Worm (Caenorhabditis elegans): ENCODE measurements around the gene T19H5.7.

ce11 chrII:9518781-9519180 lies 38.9 kb upstream of the T19H5.7 start, which contains the start of the genes sfxn-1.1 and AH6.3:
- TF ChIP-seq aptf-2 (GFP tag; conservative IDR thresholded peaks at IDR 0.05) (no peak), lsy-27 (tag; optimal IDR thresholded peaks at IDR 0.05; ENCODE audit: borderline replicate concordance, insufficient read depth) (no peak), tbp1 (GFP tag; optimal IDR thresholded peaks at IDR 0.05) (no peak), rec-8 (tag; optimal IDR thresholded peaks at IDR 0.05) (no peak), ztf-25 (GFP tag; IDR thresholded peaks at IDR 0.05) (no peak), snpc-4 (GFP tag; optimal IDR thresholded peaks at IDR 0.05) (no peak), snpc-4 (tag; optimal IDR thresholded peaks at IDR 0.05) (no peak)
